Worm (Caenorhabditis elegans) whole organism, L3 larva: ENCODE measurements around the gene mrp-7.

Source experiments
- ceh-82 ChIP-seq: fragments of 150-350 bp; optimal IDR thresholded peaks from 2 replicates; lab custom pipeline; 2014; ENCODE audit warnings: missing biosample characterization, missing genetic modification characterization
- egl-27 ChIP-seq: sonication (generic microtip); optimal IDR thresholded peaks from 4 replicates; lab custom pipeline; 2017; ENCODE audit warnings: missing biosample characterization, missing genetic modification reagents, missing genetic modification characterization
- fos-1 ChIP-seq: fragments of 150-350 bp; optimal IDR thresholded peaks from 2 replicates; lab custom pipeline; 2014; ENCODE audit warnings: missing biosample characterization, missing genetic modification characterization
- nfya-1 ChIP-seq: sonication (generic microtip); optimal IDR thresholded peaks from 2 replicates; lab custom pipeline; 2017; ENCODE audit warnings: missing genetic modification characterization, mild to moderate bottlenecking, missing compliant biosample characterization, antibody characterized with exemption, moderate library complexity; ENCODE audit not compliant: insufficient read depth
- nhr-76 ChIP-seq: fragments of 150-350 bp; sonication (generic microtip); optimal IDR thresholded peaks from 5 replicates; lab custom pipeline; 2014; ENCODE audit warnings: missing biosample characterization, missing genetic modification characterization
- unc-39 ChIP-seq: sonication (generic microtip); optimal IDR thresholded peaks from 4 replicates; lab custom pipeline; 2017; ENCODE audit warnings: missing biosample characterization, missing genetic modification characterization
- unc-62 ChIP-seq: fragments of 150-350 bp; sonication (generic microtip); optimal IDR thresholded peaks from 4 replicates; lab custom pipeline; 2014; ENCODE audit warnings: missing biosample characterization, missing genetic modification reagents, missing genetic modification characterization
- ztf-11 ChIP-seq: fragments of 150-350 bp; optimal IDR thresholded peaks from 2 replicates; lab custom pipeline; 2014; ENCODE audit warnings: missing biosample characterization, missing genetic modification characterization

DNA sequence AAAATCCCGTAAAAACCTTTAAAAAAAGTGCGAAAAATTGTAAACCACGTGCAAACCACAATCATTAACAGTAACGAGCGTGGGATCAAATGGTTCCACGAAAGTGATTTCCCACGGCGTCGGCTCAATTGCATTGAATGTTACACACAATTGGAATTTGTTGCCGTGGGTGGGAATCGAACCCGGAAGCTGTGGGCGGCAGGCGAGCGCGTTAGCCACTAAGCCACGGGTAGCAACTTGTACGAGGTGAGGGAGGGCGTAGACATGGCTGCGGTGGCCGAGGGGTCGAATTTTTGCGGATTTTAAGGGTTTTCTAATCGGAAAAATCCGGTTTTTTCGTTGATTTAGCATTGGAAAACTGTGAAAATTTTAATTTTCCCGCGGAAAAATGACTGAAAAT, 31.6 kb upstream of the mrp-7 start:
- TF ChIP-seq fos-1 (tag; lab: Kevin White, UChicago), result no peak
- no peak for TF ChIP-seq unc-62 (GFP tag; lab: Kevin White, UChicago)
- TF ChIP-seq nhr-76 (tag; lab: Kevin White, UChicago), result no peak
- peak; percentile 64 for TF ChIP-seq ceh-82
- TF ChIP-seq egl-27 (tag; lab: Kevin White, UChicago), result peak; percentile 84
- no peak for TF ChIP-seq unc-39 (tag; lab: Kevin White, UChicago)
- TF ChIP-seq ztf-11 (tag; lab: Kevin White, UChicago), result no peak
- TF ChIP-seq nfya-1 (tag; lab: Kevin White, UChicago), result peak; percentile 81
